Worm (Caenorhabditis elegans) whole organism, L3 larva: ENCODE data around the gene M03C11.1.

Experiments used
- R02D3.7 ChIP-seq: fragments of 150-350 bp; optimal IDR thresholded peaks from 2 replicates; lab custom pipeline; 2014; ENCODE audit warnings: missing biosample characterization, missing genetic modification characterization
- ZK546.5 ChIP-seq: sonication (generic microtip); optimal IDR thresholded peaks from 2 replicates; lab custom pipeline; 2017; ENCODE audit warnings: missing biosample characterization, missing genetic modification characterization
- aly-2 ChIP-seq: fragments of 150-350 bp; optimal IDR thresholded peaks from 2 replicates; lab custom pipeline; 2014; ENCODE audit warnings: missing biosample characterization, missing genetic modification characterization
- ama-1 ChIP-seq: fragments of 150-350 bp; optimal IDR thresholded peaks from 2 replicates; lab custom pipeline; 2018
- ceh-28 ChIP-seq: fragments of 150-350 bp; optimal IDR thresholded peaks from 2 replicates; lab custom pipeline; 2014; ENCODE audit warnings: missing biosample characterization, missing genetic modification reagents, missing genetic modification characterization
- ceh-82 ChIP-seq: fragments of 150-350 bp; optimal IDR thresholded peaks from 2 replicates; lab custom pipeline; 2014; ENCODE audit warnings: missing biosample characterization, missing genetic modification characterization
- ceh-9 ChIP-seq: sonication (generic microtip); optimal IDR thresholded peaks from 2 replicates; lab custom pipeline; 2018; ENCODE audit warnings: missing biosample characterization, missing genetic modification characterization
- daf-12 ChIP-seq: fragments of 150-350 bp; optimal IDR thresholded peaks from 2 replicates; lab custom pipeline; 2014; ENCODE audit warnings: missing biosample characterization, missing genetic modification reagents, missing genetic modification characterization
- egl-5 ChIP-seq: fragments of 150-350 bp; optimal IDR thresholded peaks from 2 replicates; lab custom pipeline; 2017; ENCODE audit warnings: missing biosample characterization, missing genetic modification reagents, missing genetic modification characterization, inconsistent platforms
- elt-1 ChIP-seq: fragments of 150-350 bp; optimal IDR thresholded peaks from 2 replicates; lab custom pipeline; 2014; ENCODE audit warnings: missing biosample characterization, missing genetic modification characterization
- elt-2 ChIP-seq: sonication (generic microtip); optimal IDR thresholded peaks from 2 replicates; lab custom pipeline; 2016; ENCODE audit warnings: missing genetic modification reagents, mild to moderate bottlenecking, missing genetic modification characterization, missing compliant biosample characterization
- elt-3 ChIP-seq, 3 experiments: fragments of 150-350 bp in 1 of 3; sonication (generic microtip) in 2 of 3; optimal IDR thresholded peaks; 2 replicates in 2 of 3; 4 replicates in 1 of 3; lab custom pipeline; 2014 to 2017; ENCODE audit warnings: missing biosample characterization in 3 of 3, missing genetic modification characterization in 3 of 3
- eor-1 ChIP-seq, 2 experiments: fragments of 150-350 bp; optimal IDR thresholded peaks; 2 replicates each; lab custom pipeline; 2014 to 2018; ENCODE audit warnings: missing biosample characterization in 2 of 2, missing genetic modification characterization in 2 of 2
- fkh-10 ChIP-seq: sonication (generic microtip); optimal IDR thresholded peaks from 2 replicates; lab custom pipeline; 2017; ENCODE audit warnings: missing biosample characterization, missing genetic modification reagents, missing genetic modification characterization
- fkh-2 ChIP-seq: fragments of 150-350 bp; optimal IDR thresholded peaks from 2 replicates; lab custom pipeline; 2014; ENCODE audit warnings: missing biosample characterization, missing genetic modification reagents, missing genetic modification characterization
- fos-1 ChIP-seq: fragments of 150-350 bp; optimal IDR thresholded peaks from 2 replicates; lab custom pipeline; 2014; ENCODE audit warnings: missing biosample characterization, missing genetic modification characterization
- hmg-11 ChIP-seq: sonication (generic microtip); optimal IDR thresholded peaks from 2 replicates; lab custom pipeline; 2016; ENCODE audit warnings: missing genetic modification characterization, missing compliant biosample characterization
- jun-1 ChIP-seq: fragments of 150-350 bp; optimal IDR thresholded peaks from 2 replicates; lab custom pipeline; 2014; ENCODE audit warnings: missing biosample characterization, missing genetic modification reagents, missing genetic modification characterization
- lin-15B ChIP-seq: fragments of 150-350 bp; optimal IDR thresholded peaks from 2 replicates; lab custom pipeline; 2014; ENCODE audit warnings: missing biosample characterization, missing genetic modification characterization
- mml-1 ChIP-seq: fragments of 150-350 bp; sonication (generic microtip); optimal IDR thresholded peaks from 3 replicates; lab custom pipeline; 2014; ENCODE audit warnings: missing biosample characterization, missing genetic modification characterization
- nfya-1 ChIP-seq: sonication (generic microtip); optimal IDR thresholded peaks from 2 replicates; lab custom pipeline; 2017; ENCODE audit warnings: missing genetic modification characterization, mild to moderate bottlenecking, missing compliant biosample characterization, antibody characterized with exemption, moderate library complexity; ENCODE audit not compliant: insufficient read depth
- nhr-11 ChIP-seq: fragments of 150-350 bp; optimal IDR thresholded peaks from 2 replicates; lab custom pipeline; 2014; ENCODE audit warnings: missing biosample characterization, missing genetic modification characterization
- nhr-12 ChIP-seq: fragments of 150-350 bp; optimal IDR thresholded peaks from 2 replicates; lab custom pipeline; 2014; ENCODE audit warnings: missing biosample characterization, missing genetic modification characterization
- nhr-23 ChIP-seq: fragments of 150-350 bp; optimal IDR thresholded peaks from 2 replicates; lab custom pipeline; 2014; ENCODE audit warnings: missing biosample characterization, missing genetic modification reagents, missing genetic modification characterization
- nhr-237 ChIP-seq: fragments of 150-350 bp; optimal IDR thresholded peaks from 2 replicates; lab custom pipeline; 2014; ENCODE audit warnings: missing biosample characterization, missing genetic modification characterization
- nhr-25 ChIP-seq: sonication (generic microtip); optimal IDR thresholded peaks from 2 replicates; lab custom pipeline; 2017; ENCODE audit warnings: missing biosample characterization, missing genetic modification characterization
- nhr-28 ChIP-seq: fragments of 150-350 bp; optimal IDR thresholded peaks from 2 replicates; lab custom pipeline; 2014; ENCODE audit warnings: missing biosample characterization, missing genetic modification characterization
- nhr-76 ChIP-seq: fragments of 150-350 bp; sonication (generic microtip); optimal IDR thresholded peaks from 5 replicates; lab custom pipeline; 2014; ENCODE audit warnings: missing biosample characterization, missing genetic modification characterization
- nhr-77 ChIP-seq: fragments of 150-350 bp; optimal IDR thresholded peaks from 2 replicates; lab custom pipeline; 2014; ENCODE audit warnings: missing biosample characterization, missing genetic modification characterization
- pha-4 ChIP-seq: fragments of 150-350 bp; optimal IDR thresholded peaks from 2 replicates; lab custom pipeline; 2014; ENCODE audit warnings: missing biosample characterization, missing genetic modification reagents, missing genetic modification characterization
- skn-1 ChIP-seq: fragments of 150-350 bp; optimal IDR thresholded peaks from 2 replicates; lab custom pipeline; 2014; ENCODE audit warnings: missing biosample characterization, missing genetic modification characterization
- snpc-4 ChIP-seq: fragments of 150-350 bp; optimal IDR thresholded peaks from 2 replicates; lab custom pipeline; 2014; ENCODE audit warnings: missing biosample characterization, missing genetic modification characterization
- unc-39 ChIP-seq: sonication (generic microtip); optimal IDR thresholded peaks from 4 replicates; lab custom pipeline; 2017; ENCODE audit warnings: missing biosample characterization, missing genetic modification characterization
- zag-1 ChIP-seq: fragments of 150-350 bp; optimal IDR thresholded peaks from 2 replicates; lab custom pipeline; 2014; ENCODE audit warnings: missing biosample characterization, missing genetic modification characterization
- ztf-11 ChIP-seq: fragments of 150-350 bp; optimal IDR thresholded peaks from 2 replicates; lab custom pipeline; 2014; ENCODE audit warnings: missing biosample characterization, missing genetic modification characterization
- ztf-4 ChIP-seq: fragments of 150-350 bp; optimal IDR thresholded peaks from 2 replicates; lab custom pipeline; 2014; ENCODE audit warnings: missing biosample characterization, missing genetic modification characterization

Gene M03C11.1

ce11 chrIII:10367355-10367909 lies 28.5 kb downstream of the M03C11.1 start:
- TF ChIP-seq ZK546.5 (tag; lab: Kevin White, UChicago) (no peak), nhr-12 (tag; lab: Kevin White, UChicago) (no peak), R02D3.7 (tag; lab: Kevin White, UChicago) (no peak), nhr-237 (tag; lab: Kevin White, UChicago) (no peak), aly-2 (tag; lab: Kevin White, UChicago) (no peak), nfya-1 (tag; lab: Kevin White, UChicago) (peak; percentile 31), ama-1 (lab: Kevin White, UChicago) (no peak), ceh-9 (tag; lab: Kevin White, UChicago) (no peak), ztf-11 (tag; lab: Kevin White, UChicago) (no peak), zag-1 (tag; lab: Kevin White, UChicago) (no peak), nhr-25 (tag; lab: Kevin White, UChicago) (no peak), elt-1 (no peak), hmg-11 (peak; percentile 8), nhr-28 (tag; lab: Kevin White, UChicago) (no peak), nhr-11 (no peak), mml-1 (tag; lab: Kevin White, UChicago) (no peak)

ce11 chrIII:10364656-10365055 lies 31.2 kb downstream of the M03C11.1 start, which contains the start of gene tbc-8:
TSS of gene tbc-8 (plus strand) at chrIII:10364956.
- TF ChIP-seq pha-4 (tag; lab: Kevin White, UChicago) (no peak), ceh-82 (tag; lab: Kevin White, UChicago) (no peak), unc-39 (tag; lab: Kevin White, UChicago) (no peak), egl-5 (no peak), daf-12 (tag; lab: Kevin White, UChicago) (no peak), eor-1 (tag; optimal IDR thresholded peaks at IDR 0.05; lab: Kevin White, UChicago) (no peak), elt-3 (tag; optimal IDR thresholded peaks at IDR 0.05; lab: Kevin White, UChicago) (no peak), snpc-4 (tag; lab: Kevin White, UChicago) (no peak), fkh-2 (tag; lab: Kevin White, UChicago) (no peak), nhr-76 (tag; lab: Kevin White, UChicago) (no peak), hmg-11 (no peak), nhr-77 (tag; lab: Kevin White, UChicago) (no peak), skn-1 (tag; lab: Kevin White, UChicago) (no peak), fos-1 (no peak), ztf-4 (tag; lab: Kevin White, UChicago) (no peak), nhr-11 (no peak), fkh-10 (no peak), ama-1 (lab: Kevin White, UChicago) (no peak)
- TF ChIP-seq, all 47 proteins: peak for 0

ce11 chrIII:10362920-10363319 lies 33.0 kb downstream of the M03C11.1 start:
- TF ChIP-seq nfya-1 (tag; lab: Kevin White, UChicago) (no peak), snpc-4 (tag; lab: Kevin White, UChicago) (no peak), jun-1 (no peak), ceh-28 (no peak), nhr-77 (tag; lab: Kevin White, UChicago) (no peak), nhr-11 (no peak)

- TF ChIP-seq nhr-11: no peak
- no peak for TF ChIP-seq nfya-1 (tag; lab: Kevin White, UChicago)
- TF ChIP-seq lin-15B: no peak
- no peak for TF ChIP-seq fkh-10
- no peak for TF ChIP-seq elt-2
- no peak for TF ChIP-seq ceh-82 (tag; lab: Kevin White, UChicago)
- no peak for TF ChIP-seq nhr-23 (tag; lab: Kevin White, UChicago)
These were observed 34.4 kb downstream of the M03C11.1 start for ce11 chrIII:10361456-10361855.

ce11 chrIII:10359916-10360315 lies 36.0 kb downstream of the M03C11.1 start:
- TF ChIP-seq nhr-23 (tag; lab: Kevin White, UChicago) (no peak), ceh-28 (no peak), nhr-77 (tag; lab: Kevin White, UChicago) (no peak), fkh-10 (peak; percentile 12)
